Worm (Caenorhabditis elegans) whole organism, L2 larva: Measurements from ENCODE around the gene lon-2.

Experiments used
- C34F6.9 ChIP-seq: fragments of 150-350 bp; optimal IDR thresholded peaks from 2 replicates; lab custom pipeline; 2014; ENCODE audit warnings: missing biosample characterization, missing genetic modification characterization
- F13H6.1 ChIP-seq: sonication (generic microtip); optimal IDR thresholded peaks from 2 replicates; lab custom pipeline; 2016; ENCODE audit warnings: missing genetic modification characterization, missing compliant biosample characterization
- R02D3.7 ChIP-seq: fragments of 150-350 bp; optimal IDR thresholded peaks from 2 replicates; lab custom pipeline; 2014; ENCODE audit warnings: missing biosample characterization, missing genetic modification characterization
- Y55F3AM.14 ChIP-seq: fragments of 200-800 bp; sonication (Bioruptor generic); optimal IDR thresholded peaks from 2 replicates; lab custom pipeline; 2018; ENCODE audit warnings: mild to moderate bottlenecking, missing genetic modification characterization, missing compliant biosample characterization
- ZK546.5 ChIP-seq: sonication (generic microtip); optimal IDR thresholded peaks from 2 replicates; lab custom pipeline; 2017; ENCODE audit warnings: missing biosample characterization, missing genetic modification characterization
- aly-2 ChIP-seq: fragments of 150-350 bp; optimal IDR thresholded peaks from 2 replicates; lab custom pipeline; 2014; ENCODE audit warnings: missing biosample characterization, missing genetic modification characterization
- ama-1 ChIP-seq: fragments of 150-350 bp; optimal IDR thresholded peaks from 2 replicates; lab custom pipeline; 2018; ENCODE audit warnings: inconsistent platforms
- blmp-1 ChIP-seq: sonication (generic microtip); optimal IDR thresholded peaks from 2 replicates; lab custom pipeline; 2017; ENCODE audit warnings: missing genetic modification characterization, mild to moderate bottlenecking, missing compliant biosample characterization, antibody characterized with exemption, moderate library complexity; ENCODE audit not compliant: insufficient read depth
- ceh-16 ChIP-seq: fragments of 150-350 bp; optimal IDR thresholded peaks from 2 replicates; lab custom pipeline; 2014; ENCODE audit warnings: missing biosample characterization, missing genetic modification characterization
- ceh-82 ChIP-seq: fragments of 150-350 bp; optimal IDR thresholded peaks from 2 replicates; lab custom pipeline; 2014; ENCODE audit warnings: missing biosample characterization, missing genetic modification characterization
- crh-2 ChIP-seq: sonication (generic microtip); optimal IDR thresholded peaks from 2 replicates; lab custom pipeline; 2017; ENCODE audit warnings: missing biosample characterization, missing genetic modification characterization
- dmd-4 ChIP-seq: sonication (generic microtip); optimal IDR thresholded peaks from 2 replicates; lab custom pipeline; 2017; ENCODE audit warnings: missing biosample characterization, missing genetic modification characterization
- egl-27 ChIP-seq: sonication (generic microtip); optimal IDR thresholded peaks from 3 replicates; lab custom pipeline; 2017; ENCODE audit warnings: missing biosample characterization, missing genetic modification reagents, missing genetic modification characterization
- elt-1 ChIP-seq: fragments of 150-350 bp; optimal IDR thresholded peaks from 2 replicates; lab custom pipeline; 2014; ENCODE audit warnings: missing biosample characterization, missing genetic modification characterization
- fos-1 ChIP-seq: fragments of 150-350 bp; optimal IDR thresholded peaks from 2 replicates; lab custom pipeline; 2014; ENCODE audit warnings: missing biosample characterization, missing genetic modification characterization
- gmeb-1 ChIP-seq: fragments of 150-350 bp; optimal IDR thresholded peaks from 2 replicates; lab custom pipeline; 2014; ENCODE audit warnings: missing biosample characterization, missing genetic modification characterization
- lin-11 ChIP-seq: fragments of 150-350 bp; sonication (generic microtip); optimal IDR thresholded peaks from 2 replicates; lab custom pipeline; 2014; ENCODE audit warnings: missing biosample characterization, missing genetic modification characterization, inconsistent platforms, mixed read lengths
- lin-13 ChIP-seq: fragments of 150-350 bp; optimal IDR thresholded peaks from 2 replicates; lab custom pipeline; 2014; ENCODE audit warnings: missing biosample characterization, missing genetic modification reagents, missing genetic modification characterization
- lsy-2 ChIP-seq, 2 experiments: fragments of 150-350 bp in 1 of 2; sonication (generic microtip) in 1 of 2; optimal IDR thresholded peaks; 2 replicates each; lab custom pipeline; 2014 to 2017; ENCODE audit warnings: missing biosample characterization in 2 of 2, missing genetic modification characterization in 2 of 2
- mab-5 ChIP-seq: fragments of 150-350 bp; optimal IDR thresholded peaks from 2 replicates; lab custom pipeline; 2014; ENCODE audit warnings: missing biosample characterization, missing genetic modification characterization
- mbf-1 ChIP-seq: sonication (generic microtip); optimal IDR thresholded peaks from 2 replicates; lab custom pipeline; 2017; ENCODE audit warnings: missing biosample characterization, missing genetic modification characterization
- nhr-10 ChIP-seq: sonication (generic microtip); optimal IDR thresholded peaks from 2 replicates; lab custom pipeline; 2017; ENCODE audit warnings: missing biosample characterization, missing genetic modification characterization
- nhr-11 ChIP-seq: fragments of 150-350 bp; optimal IDR thresholded peaks from 2 replicates; lab custom pipeline; 2014; ENCODE audit warnings: missing biosample characterization, missing genetic modification characterization
- nhr-129 ChIP-seq: fragments of 150-350 bp; optimal IDR thresholded peaks from 2 replicates; lab custom pipeline; 2014; ENCODE audit warnings: missing biosample characterization, missing genetic modification characterization
- nhr-21 ChIP-seq: fragments of 150-350 bp; optimal IDR thresholded peaks from 2 replicates; lab custom pipeline; 2014; ENCODE audit warnings: missing biosample characterization, missing genetic modification characterization
- nhr-23 ChIP-seq: fragments of 150-350 bp; optimal IDR thresholded peaks from 2 replicates; lab custom pipeline; 2014; ENCODE audit warnings: missing biosample characterization, missing genetic modification reagents, missing genetic modification characterization
- nhr-237 ChIP-seq: fragments of 150-350 bp; optimal IDR thresholded peaks from 2 replicates; lab custom pipeline; 2014; ENCODE audit warnings: missing biosample characterization, missing genetic modification characterization
- nhr-25 ChIP-seq: fragments of 150-350 bp; sonication (generic microtip); optimal IDR thresholded peaks from 3 replicates; lab custom pipeline; 2014; ENCODE audit warnings: missing biosample characterization, missing genetic modification characterization
- nhr-6 ChIP-seq: fragments of 150-350 bp; optimal IDR thresholded peaks from 2 replicates; lab custom pipeline; 2014; ENCODE audit warnings: missing biosample characterization, missing genetic modification characterization
- nhr-77 ChIP-seq: fragments of 150-350 bp; optimal IDR thresholded peaks from 2 replicates; lab custom pipeline; 2014; ENCODE audit warnings: missing biosample characterization, missing genetic modification characterization
- peb-1 ChIP-seq: fragments of 150-350 bp; optimal IDR thresholded peaks from 2 replicates; lab custom pipeline; 2014; ENCODE audit warnings: missing biosample characterization, missing genetic modification characterization
- sem-4 ChIP-seq: fragments of 150-350 bp; optimal IDR thresholded peaks from 2 replicates; lab custom pipeline; 2014; ENCODE audit warnings: missing biosample characterization, missing genetic modification reagents, missing genetic modification characterization
- skn-1 ChIP-seq: sonication (generic microtip); optimal IDR thresholded peaks from 2 replicates; lab custom pipeline; 2017; ENCODE audit warnings: missing biosample characterization, missing genetic modification characterization
- sma-9 ChIP-seq, 2 experiments: fragments of 150-350 bp in 1 of 2; sonication (generic microtip) in 1 of 2; optimal IDR thresholded peaks; 2 replicates each; lab custom pipeline; 2014 to 2016; ENCODE audit warnings: missing genetic modification characterization in 2 of 2, mild to moderate bottlenecking in 1 of 2, missing biosample characterization in 1 of 2, missing compliant biosample characterization in 1 of 2, missing genetic modification reagents in 1 of 2, moderate library complexity in 1 of 2
- snpc-4 ChIP-seq: fragments of 150-350 bp; optimal IDR thresholded peaks from 2 replicates; lab custom pipeline; 2014; ENCODE audit warnings: missing biosample characterization, missing genetic modification characterization
- unc-55 ChIP-seq: fragments of 150-350 bp; sonication (generic microtip); optimal IDR thresholded peaks from 3 replicates; lab custom pipeline; 2014; ENCODE audit warnings: missing biosample characterization, missing genetic modification reagents, missing genetic modification characterization
- unc-62 ChIP-seq: fragments of 150-350 bp; optimal IDR thresholded peaks from 2 replicates; lab custom pipeline; 2014; ENCODE audit warnings: missing biosample characterization, missing genetic modification reagents, missing genetic modification characterization
- ztf-11 ChIP-seq: sonication (generic microtip); optimal IDR thresholded peaks from 2 replicates; lab custom pipeline; 2017; ENCODE audit warnings: missing biosample characterization, missing genetic modification characterization
- ztf-4 ChIP-seq: fragments of 150-350 bp; optimal IDR thresholded peaks from 2 replicates; lab custom pipeline; 2014; ENCODE audit warnings: missing biosample characterization, missing genetic modification characterization

The lon-2 gene

DNA sequence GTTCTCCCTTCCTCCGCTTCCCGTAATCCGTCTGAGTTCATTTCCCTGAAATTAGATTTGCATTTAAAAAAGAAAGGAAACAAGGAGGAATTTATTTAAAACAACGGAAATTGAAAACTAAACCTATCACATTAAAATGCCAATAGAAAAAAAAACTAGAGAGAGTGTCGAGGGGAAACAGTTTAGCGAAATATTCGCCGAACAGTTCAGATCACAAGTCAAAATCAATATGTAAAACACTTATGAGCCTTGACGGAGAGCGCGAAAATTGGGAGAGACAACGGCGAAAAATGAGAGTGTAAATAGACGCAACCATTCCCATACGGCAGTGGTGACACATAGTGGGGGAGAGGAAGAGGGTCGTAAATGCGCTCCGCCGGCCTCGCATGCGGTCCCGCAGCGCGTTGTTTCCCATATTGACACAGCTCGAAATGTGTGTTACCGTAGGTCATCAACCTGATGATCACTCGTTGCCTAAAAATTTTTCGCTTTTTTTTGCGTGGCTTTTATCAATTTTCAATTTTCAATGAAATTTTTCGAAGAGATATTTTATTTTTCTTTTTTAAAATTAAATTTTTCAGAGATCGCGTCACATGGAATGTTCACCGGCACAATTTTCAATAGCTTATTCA is 37.1 kb downstream of the lon-2 start, which contains the start of the genes dnj-14 and glit-1 (continued):
- TF ChIP-seq ztf-11 (tag; lab: Kevin White, UChicago) (no peak), F13H6.1 (tag; lab: Kevin White, UChicago) (peak; percentile 94), nhr-23 (tag; lab: Kevin White, UChicago) (no peak), nhr-21 (tag; lab: Kevin White, UChicago) (peak; percentile 77), unc-55 (peak; percentile 95), ama-1 (lab: Kevin White, UChicago) (no peak), R02D3.7 (tag; lab: Kevin White, UChicago) (no peak), nhr-129 (tag; lab: Kevin White, UChicago) (peak; percentile 94), egl-27 (peak; percentile 79), unc-62 (GFP tag; lab: Kevin White, UChicago) (no peak), peb-1 (tag; lab: Kevin White, UChicago) (no peak), nhr-237 (tag; lab: Kevin White, UChicago) (no peak), Y55F3AM.14 (GFP tag; lab: Kevin White, UChicago) (peak; percentile 52), snpc-4 (peak; percentile 66)

DNA sequence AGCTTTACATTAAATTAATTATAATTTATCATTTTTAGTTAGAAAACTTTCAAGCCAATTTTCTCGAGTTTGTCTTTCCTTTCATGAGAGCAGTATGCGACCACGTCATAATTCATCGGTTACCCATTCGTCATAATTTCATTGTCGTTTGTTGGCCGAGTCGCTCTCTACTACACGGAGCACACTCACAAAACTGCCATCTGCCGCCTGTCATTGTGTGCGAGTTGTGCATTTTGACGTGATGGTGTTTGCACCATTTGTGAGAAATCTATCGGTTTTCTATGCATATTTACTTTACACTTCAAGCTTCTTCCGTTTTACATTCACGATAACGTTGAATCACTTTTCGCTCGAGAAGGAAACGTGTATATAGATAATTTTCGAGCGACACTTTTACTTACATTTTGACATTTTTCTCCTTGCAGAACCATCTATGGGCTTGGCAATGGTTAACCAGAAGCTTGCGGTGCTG is 42.1 kb downstream of the lon-2 start, which contains the start of gene dhhc-10:
Gene dhhc-10, plus strand, starts transcription at position 422 of the 472 bp plus-strand sequence.
- TF ChIP-seq peb-1 (tag; lab: Kevin White, UChicago): no peak
- TF ChIP-seq nhr-6 (tag; lab: Kevin White, UChicago): no peak
- TF ChIP-seq gmeb-1 (tag; lab: Kevin White, UChicago): peak; percentile 46
- peak; percentile 41 for TF ChIP-seq unc-55
- TF ChIP-seq F13H6.1 (tag; lab: Kevin White, UChicago): peak; percentile 69
- TF ChIP-seq lin-13 (GFP tag; lab: Kevin White, UChicago): peak; percentile 26
- peak; percentile 68 for TF ChIP-seq C34F6.9
- TF ChIP-seq nhr-77 (tag; lab: Kevin White, UChicago): no peak
- peak; percentile 82 for TF ChIP-seq nhr-129 (tag; lab: Kevin White, UChicago)
- TF ChIP-seq mab-5 (tag; lab: Kevin White, UChicago): peak; percentile 37
- TF ChIP-seq crh-2: peak; percentile 80
- TF ChIP-seq lsy-2 (tag; optimal IDR thresholded peaks at IDR 0.05; lab: Kevin White, UChicago): peak; percentile 28 to 73
- TF ChIP-seq sma-9 (GFP tag; optimal IDR thresholded peaks at IDR 0.05; lab: Kevin White, UChicago): peak; percentile 47
- no peak for TF ChIP-seq sma-9 (tag; optimal IDR thresholded peaks at IDR 0.05; lab: Kevin White, UChicago)
- TF ChIP-seq nhr-10: no peak
- TF ChIP-seq fos-1 (tag; lab: Kevin White, UChicago): peak; percentile 98
- peak; percentile 10 for TF ChIP-seq lin-11 (tag; lab: Kevin White, UChicago)

DNA sequence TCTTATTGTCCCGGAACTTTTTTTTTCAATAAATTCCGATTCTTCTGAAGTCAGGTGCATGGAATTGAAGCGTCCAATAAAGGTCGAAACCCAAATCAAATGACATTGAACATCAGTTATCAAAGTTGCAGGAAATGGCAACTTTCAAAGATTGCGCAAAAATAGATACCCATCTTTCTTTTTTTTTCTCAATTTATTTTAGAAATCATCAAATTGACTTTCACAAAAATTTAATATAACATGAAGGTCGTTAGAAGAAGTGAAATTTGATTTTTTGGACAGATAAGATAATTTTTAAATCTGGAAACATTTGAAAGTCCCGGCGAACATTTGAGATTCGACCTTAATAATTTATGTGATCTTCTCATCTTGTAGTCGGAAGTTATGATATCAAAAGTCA is 43.2 kb downstream of the lon-2 start:
- peak; percentile 64 for TF ChIP-seq blmp-1
- no peak for TF ChIP-seq mbf-1 (tag; lab: Kevin White, UChicago)
- TF ChIP-seq nhr-25: peak; percentile 40
- TF ChIP-seq nhr-23 (tag; lab: Kevin White, UChicago): no peak

DNA sequence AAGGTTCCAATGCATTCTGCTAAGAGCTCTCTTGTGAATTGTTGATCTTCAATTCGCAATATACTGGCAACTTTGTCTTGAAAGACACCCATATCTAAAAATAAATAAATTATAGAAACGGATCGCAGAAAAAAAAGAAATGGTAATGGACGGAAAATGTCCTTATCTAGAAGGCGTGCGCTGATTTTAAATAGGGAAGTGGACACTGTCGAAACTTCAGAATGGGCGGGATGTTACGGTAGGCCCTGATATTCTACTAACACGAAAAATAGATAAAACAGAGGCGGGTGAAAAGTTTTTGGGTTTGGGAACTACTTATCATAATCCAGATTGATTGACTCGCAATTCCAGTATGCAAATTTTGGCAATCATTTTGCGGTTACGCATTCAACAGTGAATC is 44.0 kb downstream of the lon-2 start, which contains the start of gene aqp-8:
Gene aqp-8, minus strand, starts transcription at position 101 of the 400 bp plus-strand sequence.
- TF ChIP-seq Y55F3AM.14 (GFP tag; lab: Kevin White, UChicago): no peak
- TF ChIP-seq lin-13 (GFP tag; lab: Kevin White, UChicago): no peak
- TF ChIP-seq ceh-82 (tag; lab: Kevin White, UChicago): no peak
- no peak for TF ChIP-seq nhr-237 (tag; lab: Kevin White, UChicago)
- no peak for TF ChIP-seq elt-1 (tag; lab: Kevin White, UChicago)
- TF ChIP-seq dmd-4 (tag; lab: Kevin White, UChicago): no peak
- TF ChIP-seq skn-1 (tag; lab: Kevin White, UChicago): no peak
- no peak for TF ChIP-seq sem-4 (tag; lab: Kevin White, UChicago)
- no peak for TF ChIP-seq C34F6.9
- no peak for TF ChIP-seq aly-2 (tag; lab: Kevin White, UChicago)
- no peak for TF ChIP-seq ztf-4 (tag; lab: Kevin White, UChicago)
- no peak for TF ChIP-seq nhr-11
- TF ChIP-seq ZK546.5 (tag; lab: Kevin White, UChicago): no peak
- TF ChIP-seq nhr-10: no peak
- TF ChIP-seq ceh-16 (tag; lab: Kevin White, UChicago): no peak
